Worm (Caenorhabditis elegans) whole organism, young adult: ENCODE data around the gene srh-233.

Experiments used
- bed-2 ChIP-seq: fragments of 200-800 bp; sonication (Bioruptor generic); IDR thresholded peaks from 2 replicates; pipeline ENCODE4 v1.3.6; 2022; ENCODE audit warnings: missing genetic modification reagents, missing genetic modification characterization, missing compliant biosample characterization
- dpl-1 ChIP-seq: fragments of 150-350 bp; optimal IDR thresholded peaks from 2 replicates; lab custom pipeline; 2014; ENCODE audit warnings: missing biosample characterization, missing genetic modification reagents, missing genetic modification characterization
- fkh-3 ChIP-seq: sonication (generic microtip); optimal IDR thresholded peaks from 2 replicates; lab custom pipeline; 2016; ENCODE audit warnings: mild to moderate bottlenecking, missing genetic modification characterization, missing compliant biosample characterization
- hmg-1.2 ChIP-seq: fragments of 200-800 bp; sonication (Bioruptor generic); IDR thresholded peaks from 2 replicates; pipeline ENCODE4 v1.3.6; 2022; ENCODE audit warnings: missing genetic modification reagents, missing genetic modification characterization, missing compliant biosample characterization
- lir-1 ChIP-seq: fragments of 200-800 bp; sonication (Bioruptor generic); conservative IDR thresholded peaks from 2 replicates; pipeline ENCODE4 v1.3.6; 2022; ENCODE audit warnings: missing genetic modification reagents, missing genetic modification characterization, missing compliant biosample characterization
- madf-8 ChIP-seq: fragments of 200-800 bp; sonication (Bioruptor generic); conservative IDR thresholded peaks from 2 replicates; pipeline ENCODE4 v1.3.6; 2022; ENCODE audit warnings: missing genetic modification reagents, missing genetic modification characterization, missing compliant biosample characterization

DNA sequence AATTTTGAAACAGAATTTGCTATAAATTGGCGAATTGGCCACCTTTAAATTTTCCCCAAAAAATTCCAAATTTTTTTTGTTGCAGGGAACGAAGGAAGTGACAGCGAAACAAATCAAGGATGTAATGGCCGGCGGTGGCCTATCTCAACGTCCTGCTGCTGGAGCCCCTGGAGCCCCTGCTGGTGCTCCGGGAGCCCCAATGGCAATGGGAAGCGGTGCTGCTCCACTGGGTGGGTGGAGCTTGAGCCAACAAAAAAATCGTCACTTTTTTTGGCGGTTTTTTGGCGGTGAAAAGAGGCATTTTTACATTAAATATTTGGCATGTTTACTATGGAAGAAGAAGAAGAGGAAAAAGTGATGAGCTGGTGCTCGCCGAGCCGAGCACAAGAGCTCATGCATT, 48.0 kb downstream of the srh-233 start:
- TF ChIP-seq dpl-1 (GFP tag; lab: Kevin White, UChicago) (no peak), madf-8 (GFP tag; lab: Robert Waterston, UW) (no peak), hmg-1.2 (GFP tag; lab: Robert Waterston, UW) (no peak), lir-1 (no peak), fkh-3 (tag; lab: Kevin White, UChicago) (no peak), bed-2 (no peak)
